ENCODE assay signal across 4 fruit fly cellular contexts in genomic region chrX:492701-493299, dm6.
TF ChIP-seq lines count a peak whose summit lies in the region.

No protein-coding gene starts in this region.

- no peak for TF ChIP-seq CTCF in whole organism, embryonic (GFP tag; optimal IDR thresholded peaks at IDR 0.05; lab: Kevin White, UChicago)

TF ChIP-seq in whole organism, adult, 20 proteins besides CTCF, POLR2A, EP300 and RAD21:
- TF ChIP-seq CG12768 (GFP tag; optimal IDR thresholded peaks at IDR 0.05; lab: Kevin White, UChicago): peak; percentile 35
- TF ChIP-seq CG14711 (tag; optimal IDR thresholded peaks at IDR 0.05; lab: Kevin White, UChicago): no peak
- peak; percentile 11 for TF ChIP-seq CG11617 (GFP tag; optimal IDR thresholded peaks at IDR 0.05; lab: Kevin White, UChicago)
TF ChIP-seq in whole organism, adult: peak in this region for 2.

TF ChIP-seq in whole organism, embryonic, 481 proteins besides CTCF, POLR2A, EP300 and RAD21:
- TF ChIP-seq CG6765 (GFP tag; optimal IDR thresholded peaks at IDR 0.05; lab: Kevin White, UChicago) (no peak), CG15479 (GFP tag; optimal IDR thresholded peaks at IDR 0.05; lab: Kevin White, UChicago) (peak; percentile 33), GATAe (GFP tag; conservative IDR thresholded peaks at IDR 0.05; lab: Robert Waterston, UW) (peak; percentile 67), gce (GFP tag; IDR thresholded peaks at IDR 0.05; lab: Robert Waterston, UW) (no peak), Pdp1 (GFP tag; optimal IDR thresholded peaks at IDR 0.05; lab: Kevin White, UChicago) (peak in 1 of 2 experiments; percentile 99), bigmax (GFP tag; optimal IDR thresholded peaks at IDR 0.05; lab: Kevin White, UChicago) (peak; percentile 89), sd (tag; optimal IDR thresholded peaks at IDR 0.05; lab: Kevin White, UChicago) (peak; percentile 67), sug (tag; optimal IDR thresholded peaks at IDR 0.05; lab: Kevin White, UChicago) (peak; percentile 96), Trl (optimal IDR thresholded peaks at IDR 0.05; lab: Kevin White, UChicago) (peak in 1 of 2 experiments; percentile 11), Trl (GFP tag; optimal IDR thresholded peaks at IDR 0.05; lab: Kevin White, UChicago) (no peak), dmrt99B (tag; optimal IDR thresholded peaks at IDR 0.05; lab: Kevin White, UChicago) (no peak), mirr (GFP tag; optimal IDR thresholded peaks at IDR 0.05; lab: Kevin White, UChicago) (peak; percentile 49), Sin3A (optimal IDR thresholded peaks at IDR 0.05; lab: Kevin White, UChicago) (no peak), klu (GFP tag; IDR thresholded peaks at IDR 0.05; lab: Robert Waterston, UW) (peak; percentile 53; the same call in 1 of the 2 replicates), sr (GFP tag; IDR thresholded peaks at IDR 0.05; lab: Robert Waterston, UW) (0 out of 3 replicates have a peak, but pooled peaks have one; percentile 34), crol (GFP tag; IDR thresholded peaks at IDR 0.05; lab: Robert Waterston, UW) (peak; percentile 83), CG10274 (GFP tag; optimal IDR thresholded peaks at IDR 0.05; lab: Kevin White, UChicago) (no peak), grn (GFP tag; optimal IDR thresholded peaks at IDR 0.05; lab: Kevin White, UChicago) (peak; percentile 74), Hr3 (GFP tag; optimal IDR thresholded peaks at IDR 0.05; lab: Kevin White, UChicago) (no peak), CG2202 (tag; optimal IDR thresholded peaks at IDR 0.05; lab: Kevin White, UChicago) (no peak), NFAT (GFP tag; IDR thresholded peaks at IDR 0.05; lab: Robert Waterston, UW) (peak; percentile 51; the same call in 1 of the 2 replicates), CG8388 (GFP tag; optimal IDR thresholded peaks at IDR 0.05; lab: Kevin White, UChicago) (no peak), exex (tag; optimal IDR thresholded peaks at IDR 0.05; lab: Kevin White, UChicago) (peak; percentile 60), HLH4C (GFP tag; IDR thresholded peaks at IDR 0.05; lab: Robert Waterston, UW; ENCODE audit: partially characterized antibody) (0 out of 3 replicates have a peak, but pooled peaks have one; percentile 8), ftz-f1 (GFP tag; optimal IDR thresholded peaks at IDR 0.05; lab: Kevin White, UChicago) (peak; percentile 16)
TF ChIP-seq in whole organism, embryonic: peak in this region for 16.

TF ChIP-seq in whole organism, prepupa, 60 proteins besides CTCF, POLR2A, EP300 and RAD21:
- no peak for TF ChIP-seq CG10631 (GFP tag; optimal IDR thresholded peaks at IDR 0.05; lab: Kevin White, UChicago)
- peak; percentile 92 for TF ChIP-seq vri (GFP tag; optimal IDR thresholded peaks at IDR 0.05; lab: Kevin White, UChicago)
TF ChIP-seq in whole organism, prepupa: peak in this region for 1.

TF ChIP-seq in whole organism, wandering third instar larva, 38 proteins besides CTCF, POLR2A, EP300 and RAD21:
- TF ChIP-seq Sp1 (GFP tag; optimal IDR thresholded peaks at IDR 0.05; lab: Kevin White, UChicago) (no peak), Dfd (GFP tag; optimal IDR thresholded peaks at IDR 0.05; lab: Kevin White, UChicago) (no peak), Rel (GFP tag; optimal IDR thresholded peaks at IDR 0.05; lab: Kevin White, UChicago) (no peak), Rel (tag; optimal IDR thresholded peaks at IDR 0.05; lab: Kevin White, UChicago) (peak; percentile 96), dl (GFP tag; optimal IDR thresholded peaks at IDR 0.05; lab: Kevin White, UChicago; ENCODE audit: insufficient read depth in 1 of 2, partially characterized antibody in 2 of 2) (no peak)
TF ChIP-seq in whole organism, wandering third instar larva: peak in this region for 1.
